Worm (Caenorhabditis elegans) whole organism, L4 larva: ENCODE results near the gene F41H10.4.

Experiments
- F10B5.3 ChIP-seq: sonication (generic microtip); optimal IDR thresholded peaks from 2 replicates; lab custom pipeline; 2016; ENCODE audit warnings: mild to moderate bottlenecking, missing genetic modification characterization, missing compliant biosample characterization
- F26F4.8 ChIP-seq: fragments of 200-800 bp; sonication (Bioruptor generic); conservative IDR thresholded peaks from 2 replicates; pipeline ENCODE4 v1.3.6; 2022; ENCODE audit warnings: missing genetic modification characterization, missing compliant biosample characterization
- F44E2.7 ChIP-seq: fragments of 200-800 bp; sonication (Bioruptor generic); IDR thresholded peaks from 2 replicates; pipeline ENCODE4 v2.1.2; 2022; ENCODE audit warnings: missing genetic modification characterization, missing compliant biosample characterization
- F49E8.2 ChIP-seq: sonication (generic microtip); optimal IDR thresholded peaks from 2 replicates; lab custom pipeline; 2016; ENCODE audit warnings: missing compliant biosample characterization, mild to moderate bottlenecking, missing genetic modification characterization, borderline replicate concordance
- R02D3.7 ChIP-seq: fragments of 150-350 bp; sonication (generic microtip); optimal IDR thresholded peaks from 3 replicates; lab custom pipeline; 2014; ENCODE audit warnings: missing biosample characterization, missing genetic modification characterization
- T26A8.4 ChIP-seq: fragments of 200-800 bp; sonication (Bioruptor generic); IDR thresholded peaks from 2 replicates; pipeline ENCODE4 v1.3.6; 2022; ENCODE audit warnings: missing genetic modification characterization, missing compliant biosample characterization
- Y5F2A.4 ChIP-seq: fragments of 200-800 bp; sonication (Bioruptor generic); optimal IDR thresholded peaks from 2 replicates; lab custom pipeline; 2018; ENCODE audit warnings: mild to moderate bottlenecking, missing genetic modification characterization, missing compliant biosample characterization
- aha-1 ChIP-seq: fragments of 150-350 bp; peaks from one replicate; lab custom pipeline; 2014; ENCODE audit warnings: missing biosample characterization, missing genetic modification characterization
- ama-1 ChIP-seq: fragments of 150-350 bp; optimal IDR thresholded peaks from 2 replicates; lab custom pipeline; 2014; ENCODE audit warnings: inconsistent platforms, mixed read lengths
- attf-4 ChIP-seq: sonication (generic microtip); optimal IDR thresholded peaks from 3 replicates; lab custom pipeline; 2017; ENCODE audit warnings: missing biosample characterization, missing genetic modification characterization
- ceh-62 ChIP-seq: sonication (generic microtip); optimal IDR thresholded peaks from 2 replicates; lab custom pipeline; 2017; ENCODE audit warnings: missing biosample characterization, missing genetic modification characterization
- daf-16 ChIP-seq, 3 experiments: sonication (generic microtip); optimal IDR thresholded peaks; 2 replicates each; lab custom pipeline; 2016 to 2017; ENCODE audit warnings: missing genetic modification characterization in 3 of 3, missing genetic modification reagents in 3 of 3, mild to moderate bottlenecking in 2 of 3, missing compliant biosample characterization in 2 of 3, missing biosample characterization in 1 of 3, moderate library complexity in 1 of 3
- dmd-6 ChIP-seq: fragments of 200-800 bp; sonication (Bioruptor generic); IDR thresholded peaks from 2 replicates; pipeline ENCODE4 v1.3.6; 2022; ENCODE audit warnings: missing genetic modification reagents, missing genetic modification characterization, missing compliant biosample characterization
- dve-1 ChIP-seq: sonication (generic microtip); optimal IDR thresholded peaks from 2 replicates; lab custom pipeline; 2017; ENCODE audit warnings: antibody characterized with exemption, mild to moderate bottlenecking, missing genetic modification characterization, missing compliant biosample characterization; ENCODE audit not compliant: insufficient read depth
- hlh-11 ChIP-seq: fragments of 200-800 bp; sonication (Bioruptor generic); optimal IDR thresholded peaks from 2 replicates; lab custom pipeline; 2018; ENCODE audit warnings: mild to moderate bottlenecking, missing genetic modification characterization, missing compliant biosample characterization
- hlh-30 ChIP-seq: sonication (generic microtip); optimal IDR thresholded peaks from 2 replicates; lab custom pipeline; 2017; ENCODE audit warnings: antibody characterized with exemption, mild to moderate bottlenecking, missing genetic modification characterization, missing compliant biosample characterization; ENCODE audit not compliant: insufficient read depth
- hmg-1.1 ChIP-seq: fragments of 200-800 bp; sonication (Bioruptor generic); IDR thresholded peaks from 2 replicates; pipeline ENCODE4 v1.3.6; 2022; ENCODE audit warnings: missing genetic modification reagents, missing genetic modification characterization, missing compliant biosample characterization
- lin-1 ChIP-seq: fragments of 200-800 bp; sonication (Bioruptor generic); IDR thresholded peaks from 2 replicates; pipeline ENCODE4 v1.3.6; 2022; ENCODE audit warnings: missing genetic modification reagents, missing genetic modification characterization, missing compliant biosample characterization
- lin-38 ChIP-seq: fragments of 200-800 bp; sonication (Bioruptor generic); IDR thresholded peaks from 2 replicates; pipeline ENCODE4 v1.3.6; 2022; ENCODE audit warnings: missing genetic modification reagents, missing genetic modification characterization, missing compliant biosample characterization
- lsy-2 ChIP-seq, 2 experiments: fragments of 150-350 bp in 1 of 2; sonication (generic microtip) in 1 of 2; optimal IDR thresholded peaks; 2 replicates each; lab custom pipeline; 2014 to 2017; ENCODE audit warnings: missing biosample characterization in 2 of 2, missing genetic modification characterization in 2 of 2
- madf-5 ChIP-seq, 2 experiments: fragments of 200-800 bp; sonication (Bioruptor generic); IDR thresholded peaks; 2 replicates each; pipeline ENCODE4 v1.3.6; 2022; ENCODE audit warnings: missing compliant biosample characterization in 2 of 2, missing genetic modification characterization in 2 of 2
- madf-9 ChIP-seq: fragments of 200-800 bp; sonication (Bioruptor generic); conservative IDR thresholded peaks from 2 replicates; pipeline ENCODE4 v1.3.6; 2022; ENCODE audit warnings: missing genetic modification reagents, missing genetic modification characterization, missing compliant biosample characterization
- mep-1 ChIP-seq: fragments of 150-350 bp; sonication (generic microtip); optimal IDR thresholded peaks from 3 replicates; lab custom pipeline; 2014; ENCODE audit warnings: missing biosample characterization, missing genetic modification characterization
- mes-2 ChIP-seq: sonication (generic microtip); optimal IDR thresholded peaks from 2 replicates; lab custom pipeline; 2016; ENCODE audit warnings: missing genotype, mild to moderate bottlenecking, missing genetic modification characterization, missing compliant biosample characterization; ENCODE audit not compliant: poor library complexity, severe bottlenecking
- mxl-3 ChIP-seq: fragments of 200-800 bp; sonication (Bioruptor generic); optimal IDR thresholded peaks from 2 replicates; lab custom pipeline; 2018; ENCODE audit warnings: mild to moderate bottlenecking, missing genetic modification characterization, missing compliant biosample characterization
- nhr-10 ChIP-seq: fragments of 150-350 bp; optimal IDR thresholded peaks from 2 replicates; lab custom pipeline; 2014; ENCODE audit warnings: missing biosample characterization, missing genetic modification characterization
- nhr-102 ChIP-seq: sonication (generic microtip); optimal IDR thresholded peaks from 2 replicates; lab custom pipeline; 2016; ENCODE audit warnings: mild to moderate bottlenecking, missing genetic modification characterization, moderate library complexity, missing compliant biosample characterization
- nhr-237 ChIP-seq: sonication (generic microtip); optimal IDR thresholded peaks from 2 replicates; lab custom pipeline; 2017; ENCODE audit warnings: missing biosample characterization, missing genetic modification characterization
- nhr-28 ChIP-seq: fragments of 150-350 bp; optimal IDR thresholded peaks from 2 replicates; lab custom pipeline; 2014; ENCODE audit warnings: missing biosample characterization, missing genetic modification characterization
- nhr-48 ChIP-seq: sonication (generic microtip); optimal IDR thresholded peaks from 2 replicates; lab custom pipeline; 2016; ENCODE audit warnings: mild to moderate bottlenecking, missing genetic modification characterization, missing compliant biosample characterization
- nhr-6 ChIP-seq: fragments of 150-350 bp; optimal IDR thresholded peaks from 2 replicates; lab custom pipeline; 2014; ENCODE audit warnings: missing biosample characterization, missing genetic modification characterization
- nhr-77 ChIP-seq: fragments of 150-350 bp; optimal IDR thresholded peaks from 2 replicates; lab custom pipeline; 2014; ENCODE audit warnings: missing biosample characterization, missing genetic modification characterization
- pha-4 ChIP-seq, 2 experiments: fragments of 150-350 bp in 1 of 2; fragments of 200-800 bp in 1 of 2; sonication (Bioruptor generic) in 1 of 2; IDR thresholded peaks in 1 of 2; optimal IDR thresholded peaks in 1 of 2; 2 replicates each; pipeline versions ENCODE4 v1.3.6 to Lab custom; 2014 to 2022; ENCODE audit warnings: missing genetic modification characterization in 2 of 2, missing genetic modification reagents in 2 of 2, missing biosample characterization in 1 of 2, missing compliant biosample characterization in 1 of 2
- php-3 ChIP-seq: fragments of 200-800 bp; sonication (Bioruptor generic); IDR thresholded peaks from 2 replicates; pipeline ENCODE4 v1.3.6; 2022; ENCODE audit warnings: missing genetic modification reagents, missing genetic modification characterization, missing compliant biosample characterization
- pqm-1 ChIP-seq: sonication (generic microtip); optimal IDR thresholded peaks from 2 replicates; lab custom pipeline; 2017; ENCODE audit warnings: missing biosample characterization, missing genetic modification characterization
- skn-1 ChIP-seq: fragments of 150-350 bp; optimal IDR thresholded peaks from 2 replicates; lab custom pipeline; 2014; ENCODE audit warnings: missing biosample characterization, missing genetic modification characterization
- tra-1 ChIP-seq: fragments of 200-800 bp; sonication (Bioruptor generic); IDR thresholded peaks from 2 replicates; pipeline ENCODE4 v1.3.6; 2022; ENCODE audit warnings: missing genetic modification reagents, missing genetic modification characterization, missing compliant biosample characterization
- vab-7 ChIP-seq: fragments of 200-800 bp; sonication (Bioruptor generic); IDR thresholded peaks from 2 replicates; pipeline ENCODE4 v1.3.6; 2022; ENCODE audit warnings: missing genetic modification reagents, missing genetic modification characterization, missing compliant biosample characterization

Gene F41H10.4

ce11 chrIV:5385020-5385419 lies 20.7 kb downstream of the F41H10.4 start, which contains the start of gene F41H10.12:
Gene F41H10.12 (plus strand): TSS chrIV:5385320.
- TF ChIP-seq skn-1 (no peak), mxl-3 (GFP tag; lab: Kevin White, UChicago) (no peak), nhr-6 (tag; lab: Kevin White, UChicago) (no peak), dve-1 (no peak), F44E2.7 (GFP tag; lab: Robert Waterston, UW) (no peak)
- TF ChIP-seq, all 104 proteins: peak for 0

- TF ChIP-seq dve-1, result peak; percentile 75
- peak in 1 of 2 experiments; percentile 45 for TF ChIP-seq lsy-2 (tag; optimal IDR thresholded peaks at IDR 0.05; lab: Kevin White, UChicago)
- TF ChIP-seq vab-7 (GFP tag; lab: Robert Waterston, UW), result no peak
- no peak for TF ChIP-seq mxl-3 (GFP tag; lab: Kevin White, UChicago)
- TF ChIP-seq ceh-62 (tag; lab: Kevin White, UChicago), result no peak
- TF ChIP-seq pqm-1, result peak; percentile 66
- TF ChIP-seq mep-1 (tag; lab: Kevin White, UChicago), result peak; percentile 63
- TF ChIP-seq F10B5.3 (tag; lab: Kevin White, UChicago), result no peak
- TF ChIP-seq T26A8.4 (GFP tag; lab: Robert Waterston, UW), result no peak
- no peak for TF ChIP-seq pha-4 (GFP tag; IDR thresholded peaks at IDR 0.05; lab: Robert Waterston, UW)
- TF ChIP-seq pha-4 (tag; optimal IDR thresholded peaks at IDR 0.05; lab: Kevin White, UChicago), result no peak
- TF ChIP-seq dmd-6, result peak; percentile 67
- TF ChIP-seq aha-1 (tag; lab: Kevin White, UChicago), result no peak
- TF ChIP-seq daf-16 (GFP tag; optimal IDR thresholded peaks at IDR 0.05; lab: Kevin White, UChicago), result peak in 1 of 2 experiments; percentile 59
- peak; percentile 88 for TF ChIP-seq daf-16 (tag; optimal IDR thresholded peaks at IDR 0.05; lab: Kevin White, UChicago)
- peak; percentile 73 for TF ChIP-seq ama-1
- no peak for TF ChIP-seq attf-4 (tag; lab: Kevin White, UChicago)
- peak; percentile 90 for TF ChIP-seq php-3
- peak; percentile 79 for TF ChIP-seq hlh-11
- no peak for TF ChIP-seq madf-5 (GFP tag; IDR thresholded peaks at IDR 0.05; lab: Robert Waterston, UW)
- TF ChIP-seq lin-1 (GFP tag; lab: Robert Waterston, UW), result peak; percentile 58; the same call in 1 of the 2 replicates
- TF ChIP-seq tra-1 (GFP tag; lab: Robert Waterston, UW), result 0 out of 2 replicates have a peak, but pooled peaks have one; percentile 7
- TF ChIP-seq Y5F2A.4, result no peak
- peak; percentile 15 for TF ChIP-seq mes-2 (tag; lab: Kevin White, UChicago)
- no peak for TF ChIP-seq F26F4.8 (GFP tag; lab: Robert Waterston, UW)
- TF ChIP-seq nhr-48 (tag; lab: Kevin White, UChicago), result peak; percentile 12
- peak; percentile 68 for TF ChIP-seq nhr-77 (tag; lab: Kevin White, UChicago)
- TF ChIP-seq R02D3.7 (tag; lab: Kevin White, UChicago), result no peak
- TF ChIP-seq lin-38 (GFP tag; lab: Robert Waterston, UW), result 0 out of 2 replicates have a peak, but pooled peaks have one; percentile 10
- peak; percentile 4 for TF ChIP-seq hlh-30 (tag; lab: Kevin White, UChicago)
- TF ChIP-seq F49E8.2 (tag; lab: Kevin White, UChicago), result no peak
- no peak for TF ChIP-seq nhr-237 (tag; lab: Kevin White, UChicago)
- TF ChIP-seq nhr-102 (tag; lab: Kevin White, UChicago), result peak; percentile 46
- peak; percentile 93 for TF ChIP-seq nhr-28
- 0 out of 2 replicates have a peak, but pooled peaks have one; percentile 20 for TF ChIP-seq madf-9 (GFP tag; lab: Robert Waterston, UW)
- TF ChIP-seq nhr-10 (tag; lab: Kevin White, UChicago), result peak; percentile 71
- no peak for TF ChIP-seq hmg-1.1 (GFP tag; lab: Robert Waterston, UW)
Measured at ce11 chrIV:5388477-5389065, 24.2 kb downstream of the F41H10.4 start, which contains the start of gene elo-6. Gene elo-6 (minus strand): TSS chrIV:5388559.
